Fruit fly (Drosophila melanogaster): ENCODE results near the gene CG42764.

The CG42764 gene

DNA sequence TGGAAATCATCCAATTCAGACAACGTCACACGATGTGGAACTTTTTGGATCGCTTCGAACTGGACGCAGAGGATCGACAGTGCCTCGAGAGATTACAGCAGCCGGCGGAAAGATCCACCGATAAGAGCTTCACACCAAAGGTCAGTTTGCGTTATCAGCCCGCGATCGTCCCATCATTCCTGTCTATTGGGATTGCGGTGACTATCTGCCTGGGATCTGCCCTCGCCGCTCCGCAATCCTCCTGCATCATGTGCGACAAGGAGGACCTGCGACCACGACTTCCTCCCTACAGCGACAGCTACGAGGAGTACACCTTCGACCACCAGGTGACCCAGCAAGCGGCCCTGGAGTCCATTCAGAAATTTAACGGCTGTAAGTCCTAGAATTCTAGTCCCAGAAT is 19.8 kb downstream of the CG42764 start:
- TF ChIP-seq pan (optimal IDR thresholded peaks at IDR 0.05) (no peak), EcR (GFP tag; optimal IDR thresholded peaks at IDR 0.05) (no peak)

- TF ChIP-seq pan (optimal IDR thresholded peaks at IDR 0.05) (no peak), Dll (optimal IDR thresholded peaks at IDR 0.05) (no peak), CG8478 (optimal IDR thresholded peaks at IDR 0.05) (no peak), EcR (GFP tag; optimal IDR thresholded peaks at IDR 0.05) (no peak), usp (GFP tag; optimal IDR thresholded peaks at IDR 0.05) (no peak), psq (optimal IDR thresholded peaks at IDR 0.05) (no peak)
Measured at dm6 chr3L:20444815-20445519, 20.9 kb downstream of the CG42764 start.

dm6 chr3L:20442674-20443313 is 23.0 kb downstream of the CG42764 start:
- TF ChIP-seq EcR (GFP tag; optimal IDR thresholded peaks at IDR 0.05) (no peak), Dll (optimal IDR thresholded peaks at IDR 0.05) (no peak), CG8478 (optimal IDR thresholded peaks at IDR 0.05) (no peak), usp (GFP tag; optimal IDR thresholded peaks at IDR 0.05) (no peak)

DNA sequence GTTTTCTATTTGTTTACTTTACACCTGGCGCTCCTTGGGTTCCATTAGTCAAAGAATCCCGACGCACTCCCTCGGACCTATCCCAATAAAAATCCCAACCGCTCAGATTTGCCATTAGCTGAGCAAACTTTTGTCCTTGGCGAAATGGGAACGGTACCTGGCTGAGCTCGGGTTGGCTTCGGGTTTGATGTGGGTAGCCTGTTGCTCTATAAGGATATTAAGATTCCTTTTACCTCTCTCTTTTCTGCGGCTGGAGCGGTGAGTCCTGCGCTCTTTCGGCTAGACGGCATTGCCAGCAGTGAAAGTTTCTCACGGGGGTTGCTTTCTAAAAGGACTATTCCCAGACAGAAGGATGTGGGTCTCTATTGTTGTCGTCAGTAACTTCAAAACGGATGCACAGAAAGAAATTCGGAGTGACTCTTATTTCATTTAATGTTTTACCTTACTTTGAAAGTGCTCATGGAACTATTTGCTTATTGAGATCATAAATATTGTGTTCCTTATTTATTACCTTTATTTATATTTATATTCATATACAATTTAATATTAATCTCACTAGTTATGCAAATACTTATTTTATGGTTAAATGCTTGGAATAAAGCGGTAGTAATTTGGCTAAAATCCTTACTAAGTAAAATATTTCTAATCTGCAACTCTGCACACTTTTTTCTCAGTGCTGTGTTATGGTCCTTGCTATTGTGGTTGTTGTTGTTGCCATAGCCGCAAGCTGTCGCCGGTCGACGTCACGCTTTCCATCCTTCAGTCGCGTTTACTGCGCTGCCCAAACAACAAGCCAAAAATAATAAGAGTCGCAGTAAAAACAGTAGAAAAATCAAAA is 24.0 kb downstream of the CG42764 start, which contains the start of gene CG5910:
TSS of gene CG5910 (plus strand) at position 788 of the 838 bp plus-strand sequence.
- TF ChIP-seq CG8478 (optimal IDR thresholded peaks at IDR 0.05) (no peak), psq (optimal IDR thresholded peaks at IDR 0.05) (no peak), EcR (GFP tag; optimal IDR thresholded peaks at IDR 0.05) (no peak), usp (GFP tag; optimal IDR thresholded peaks at IDR 0.05) (no peak), pan (optimal IDR thresholded peaks at IDR 0.05) (no peak), Dll (optimal IDR thresholded peaks at IDR 0.05) (no peak)

- no peak for TF ChIP-seq psq (optimal IDR thresholded peaks at IDR 0.05)
- TF ChIP-seq CG8478 (optimal IDR thresholded peaks at IDR 0.05): no peak
- TF ChIP-seq usp (GFP tag; optimal IDR thresholded peaks at IDR 0.05): no peak
- TF ChIP-seq Dll (optimal IDR thresholded peaks at IDR 0.05): no peak
- no peak for TF ChIP-seq pan (optimal IDR thresholded peaks at IDR 0.05)
- TF ChIP-seq EcR (GFP tag; optimal IDR thresholded peaks at IDR 0.05): no peak
Measured at dm6 chr3L:20440902-20441429, 24.9 kb downstream of the CG42764 start.

DNA sequence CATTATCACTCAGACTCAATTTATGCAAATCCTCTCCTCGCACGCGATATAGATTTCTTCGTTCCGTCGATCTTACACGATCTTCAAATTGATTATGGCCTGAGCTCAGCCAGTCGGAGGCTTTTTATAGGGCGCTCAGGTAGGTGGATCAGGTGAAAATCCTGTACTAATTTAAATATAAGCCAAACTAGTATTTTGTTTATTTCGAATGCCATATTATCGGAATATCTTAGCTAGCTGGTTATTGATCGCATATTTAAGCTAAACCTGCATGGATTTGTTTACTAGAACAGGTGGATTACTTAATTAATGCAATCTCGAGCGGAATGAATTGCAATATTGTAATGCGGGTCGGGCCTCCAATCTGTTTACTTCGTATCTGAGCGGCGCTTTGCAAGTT is 26.1 kb downstream of the CG42764 start, which contains the start of gene Hpd:
TSS of gene Hpd (minus strand) at position 101 of the 400 bp plus-strand sequence.
- TF ChIP-seq EcR (GFP tag; optimal IDR thresholded peaks at IDR 0.05): no peak
- no peak for TF ChIP-seq CG8478 (optimal IDR thresholded peaks at IDR 0.05)
- no peak for TF ChIP-seq Dll (optimal IDR thresholded peaks at IDR 0.05)
- TF ChIP-seq pan (optimal IDR thresholded peaks at IDR 0.05): no peak
- no peak for TF ChIP-seq psq (optimal IDR thresholded peaks at IDR 0.05)
- no peak for TF ChIP-seq usp (GFP tag; optimal IDR thresholded peaks at IDR 0.05)

DNA sequence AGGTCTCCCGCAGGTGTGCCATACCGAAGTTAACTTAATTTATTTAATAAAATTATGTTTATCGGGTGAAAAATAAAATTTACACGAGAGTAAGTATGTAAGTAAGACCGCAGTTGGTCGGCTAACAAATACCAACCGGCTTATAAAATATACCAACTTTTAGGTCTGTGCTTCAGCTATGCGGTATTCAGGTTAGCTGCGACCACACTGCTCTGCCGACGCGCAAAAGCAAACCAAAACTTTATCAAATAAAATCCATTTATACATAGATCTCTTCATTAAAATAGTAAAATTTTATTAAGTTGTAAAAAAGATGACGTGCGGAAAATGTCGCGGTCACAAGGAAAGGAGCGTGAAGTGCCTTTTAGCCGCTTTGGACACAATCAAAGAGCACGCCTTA is 29.8 kb downstream of the CG42764 start, which contains the start of the genes mRpL15 and CtIP:
TSS of gene mRpL15 (minus strand) at position 141 of the 400 bp plus-strand sequence.
TSS of gene CtIP (plus strand) at position 182 of the 400 bp plus-strand sequence.
- TF ChIP-seq psq (optimal IDR thresholded peaks at IDR 0.05): no peak
- TF ChIP-seq EcR (GFP tag; optimal IDR thresholded peaks at IDR 0.05): no peak
- no peak for TF ChIP-seq usp (GFP tag; optimal IDR thresholded peaks at IDR 0.05)
- TF ChIP-seq CG8478 (optimal IDR thresholded peaks at IDR 0.05): no peak
- TF ChIP-seq Dll (optimal IDR thresholded peaks at IDR 0.05): no peak
- no peak for TF ChIP-seq pan (optimal IDR thresholded peaks at IDR 0.05)

DNA sequence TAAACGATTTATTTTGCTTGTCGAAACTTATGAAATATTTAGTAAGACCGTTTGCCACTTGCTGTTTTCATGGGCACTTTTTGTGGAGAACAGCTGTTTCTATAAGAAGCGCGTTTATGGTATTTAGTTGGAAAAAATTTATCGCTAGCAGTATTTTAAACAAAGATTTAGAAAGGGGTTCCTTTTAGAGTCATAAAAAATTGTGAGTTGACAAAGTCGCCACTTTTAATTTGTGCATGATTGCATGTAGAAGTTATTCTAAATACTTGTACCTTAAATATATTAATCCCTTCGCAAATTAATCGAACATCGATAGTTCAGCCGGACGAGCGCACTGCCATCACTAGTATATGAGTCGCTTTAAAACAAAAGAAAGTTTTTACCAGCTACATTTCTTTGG is 33.5 kb downstream of the CG42764 start, which contains the start of the genes Las and Psn:
TSS of gene Las (minus strand) at position 65 of the 400 bp plus-strand sequence.
TSS of gene Psn (plus strand) at position 172 of the 400 bp plus-strand sequence.
- no peak for TF ChIP-seq CG8478 (optimal IDR thresholded peaks at IDR 0.05)
- no peak for TF ChIP-seq pan (optimal IDR thresholded peaks at IDR 0.05)
- TF ChIP-seq Dll (optimal IDR thresholded peaks at IDR 0.05): no peak
- TF ChIP-seq usp (GFP tag; optimal IDR thresholded peaks at IDR 0.05): no peak
- TF ChIP-seq EcR (GFP tag; optimal IDR thresholded peaks at IDR 0.05): no peak
- no peak for TF ChIP-seq psq (optimal IDR thresholded peaks at IDR 0.05)

DNA sequence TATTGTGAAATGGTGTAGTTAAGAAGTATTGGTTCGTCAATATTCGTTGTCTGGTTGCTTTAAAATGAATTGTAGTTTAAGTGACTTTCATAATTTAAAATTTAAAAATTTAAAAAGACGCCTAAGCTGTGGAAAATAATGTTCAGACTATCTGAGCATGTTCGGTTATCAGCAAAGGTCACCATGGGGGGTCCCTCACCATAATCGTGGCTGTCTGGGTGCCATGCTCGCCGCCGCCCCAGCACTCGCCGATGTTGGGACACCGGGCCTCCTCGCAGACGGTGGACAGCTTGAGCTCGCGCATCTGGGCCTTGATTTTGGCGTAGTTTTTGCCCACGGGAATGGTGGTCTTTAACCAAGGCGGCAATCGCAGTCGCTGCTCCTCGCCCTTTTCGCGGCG is 34.2 kb downstream of the CG42764 start:
- no peak for TF ChIP-seq Dll (optimal IDR thresholded peaks at IDR 0.05)
- TF ChIP-seq psq (optimal IDR thresholded peaks at IDR 0.05): no peak
- no peak for TF ChIP-seq EcR (GFP tag; optimal IDR thresholded peaks at IDR 0.05)
- TF ChIP-seq CG8478 (optimal IDR thresholded peaks at IDR 0.05): no peak
- TF ChIP-seq pan (optimal IDR thresholded peaks at IDR 0.05): no peak
- no peak for TF ChIP-seq usp (GFP tag; optimal IDR thresholded peaks at IDR 0.05)

dm6 chr3L:20430182-20430581 is 35.7 kb downstream of the CG42764 start, which contains the start of gene CG5262:
TSS of gene CG5262 (minus strand) at chr3L:20430475.
- TF ChIP-seq usp (GFP tag; optimal IDR thresholded peaks at IDR 0.05): no peak
- no peak for TF ChIP-seq EcR (GFP tag; optimal IDR thresholded peaks at IDR 0.05)
- TF ChIP-seq Dll (optimal IDR thresholded peaks at IDR 0.05): no peak
- no peak for TF ChIP-seq psq (optimal IDR thresholded peaks at IDR 0.05)
- no peak for TF ChIP-seq pan (optimal IDR thresholded peaks at IDR 0.05)
- no peak for TF ChIP-seq CG8478 (optimal IDR thresholded peaks at IDR 0.05)

DNA sequence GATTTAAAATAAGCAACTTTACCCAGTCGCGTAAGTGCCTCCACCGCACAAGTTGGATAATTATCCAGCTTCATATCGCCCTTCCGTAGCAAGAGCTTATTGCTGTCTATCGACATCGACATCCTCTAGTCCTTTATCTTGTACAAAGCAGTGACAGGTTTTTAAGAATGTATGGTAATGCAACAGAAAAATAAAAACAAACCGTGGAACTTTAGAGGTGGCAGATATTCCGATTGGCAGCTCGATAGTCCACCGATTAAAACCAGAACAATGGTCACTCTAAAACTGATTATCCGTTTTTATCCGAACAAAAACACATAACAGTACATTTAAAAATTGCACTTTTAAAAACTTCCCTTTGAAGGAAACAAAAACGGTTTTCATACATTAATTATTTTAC is 38.4 kb downstream of the CG42764 start, which contains the start of gene CG5274:
TSS of gene CG5274 (minus strand) at position 218 of the 400 bp plus-strand sequence.
- no peak for TF ChIP-seq EcR (GFP tag; optimal IDR thresholded peaks at IDR 0.05)
- TF ChIP-seq Dll (optimal IDR thresholded peaks at IDR 0.05): no peak
- no peak for TF ChIP-seq pan (optimal IDR thresholded peaks at IDR 0.05)
- no peak for TF ChIP-seq psq (optimal IDR thresholded peaks at IDR 0.05)
- TF ChIP-seq CG8478 (optimal IDR thresholded peaks at IDR 0.05): no peak
- no peak for TF ChIP-seq usp (GFP tag; optimal IDR thresholded peaks at IDR 0.05)
